Fruit fly (Drosophila melanogaster) whole organism: Measurements from ENCODE around the gene Spn31A.

Source experiments
- CG8478 ChIP-seq: fragments of >200 bp; optimal IDR thresholded peaks from 2 replicates; lab custom pipeline; 2018; ENCODE audit warnings: inconsistent platforms
- Dll ChIP-seq: fragments of >200 bp; optimal IDR thresholded peaks from 2 replicates; lab custom pipeline; 2017
- pan ChIP-seq: fragments of >200 bp; optimal IDR thresholded peaks from 2 replicates; lab custom pipeline; 2017
- psq ChIP-seq: fragments of >200 bp; optimal IDR thresholded peaks from 2 replicates; lab custom pipeline; 2017
- usp ChIP-seq: fragments of >200 bp; optimal IDR thresholded peaks from 2 replicates; lab custom pipeline; 2017; ENCODE audit warnings: missing biosample characterization, missing genetic modification characterization, mixed read lengths

dm6 chr2L:10026376-10026775 is 34.2 kb upstream of the Spn31A start, which contains the start of gene CG13127:
- TF ChIP-seq CG8478 (no peak), usp (GFP tag; lab: Kevin White, UChicago) (no peak), pan (lab: Kevin White, UChicago) (no peak), psq (lab: Kevin White, UChicago) (no peak), Dll (no peak)
